Worm (Caenorhabditis elegans): Measurements from ENCODE around the gene T21B10.3.

- TF ChIP-seq elt-4 (tag; optimal IDR thresholded peaks at IDR 0.05), result no peak
- no peak for TF ChIP-seq ets-4 (tag; optimal IDR thresholded peaks at IDR 0.05)
- TF ChIP-seq ceh-9 (tag; optimal IDR thresholded peaks at IDR 0.05), result no peak
Observed at ce11 chrII:8969251-8970183, 35.3 kb downstream of the T21B10.3 start, which contains the start of the genes szy-20 and C18E9.5.

Data from whole organism, late embryonic.